Worm (Caenorhabditis elegans) whole organism, early embryonic: ENCODE data around the gene twk-24.

ENCODE experiments used
- B0310.2 ChIP-seq: sonication (generic microtip); optimal IDR thresholded peaks from 2 replicates; lab custom pipeline; 2016; ENCODE audit warnings: mild to moderate bottlenecking, missing genetic modification characterization, missing compliant biosample characterization
- F13C5.2 ChIP-seq: sonication (generic microtip); optimal IDR thresholded peaks from 2 replicates; lab custom pipeline; 2017; ENCODE audit warnings: mild to moderate bottlenecking, missing genetic modification characterization, inconsistent platforms, missing compliant biosample characterization
- aly-1 ChIP-seq: sonication (generic microtip); optimal IDR thresholded peaks from 2 replicates; lab custom pipeline; 2016; ENCODE audit warnings: missing genetic modification characterization, missing compliant biosample characterization
- ama-1 ChIP-seq: fragments of 150-350 bp; optimal IDR thresholded peaks from 2 replicates; lab custom pipeline; 2014
- ceh-13 ChIP-seq: fragments of 200-800 bp; sonication (Bioruptor generic); optimal IDR thresholded peaks from 2 replicates; lab custom pipeline; 2018; ENCODE audit warnings: mild to moderate bottlenecking, missing genetic modification characterization, missing compliant biosample characterization
- ceh-36 ChIP-seq: sonication (generic microtip); optimal IDR thresholded peaks from 2 replicates; lab custom pipeline; 2016; ENCODE audit warnings: missing genetic modification characterization, inconsistent platforms, missing compliant biosample characterization
- ets-7 ChIP-seq: sonication (generic microtip); optimal IDR thresholded peaks from 2 replicates; lab custom pipeline; 2016; ENCODE audit warnings: missing genotype, missing genetic modification characterization, missing compliant biosample characterization
- flt-1 ChIP-seq: fragments of 200-800 bp; sonication (Bioruptor generic); IDR thresholded peaks from 2 replicates; pipeline ENCODE4 v1.3.6; 2022; ENCODE audit warnings: missing genetic modification characterization, missing compliant biosample characterization
- hmbx-1 ChIP-seq: sonication (generic microtip); optimal IDR thresholded peaks from 2 replicates; lab custom pipeline; 2016; ENCODE audit warnings: mild to moderate bottlenecking, missing genetic modification characterization, missing compliant biosample characterization
- hmg-4 ChIP-seq: fragments of 200-800 bp; sonication (Bioruptor generic); optimal IDR thresholded peaks from 2 replicates; lab custom pipeline; 2018; ENCODE audit warnings: mild to moderate bottlenecking, missing genetic modification characterization, missing compliant biosample characterization
- hnd-1 ChIP-seq: sonication (generic microtip); optimal IDR thresholded peaks from 2 replicates; lab custom pipeline; 2016; ENCODE audit warnings: missing genetic modification characterization, missing compliant biosample characterization
- pes-1 ChIP-seq: fragments of 200-800 bp; sonication (Bioruptor generic); IDR thresholded peaks from 2 replicates; pipeline ENCODE4 v1.3.6; 2022; ENCODE audit warnings: missing genetic modification reagents, missing genetic modification characterization, missing compliant biosample characterization
- scrt-1 ChIP-seq: fragments of 200-800 bp; sonication (Bioruptor generic); IDR thresholded peaks from 2 replicates; pipeline ENCODE4 v1.3.6; 2022; ENCODE audit warnings: missing genetic modification characterization, missing compliant biosample characterization
- sea-1 ChIP-seq: fragments of 200-800 bp; sonication (Bioruptor generic); conservative IDR thresholded peaks from 2 replicates; pipeline ENCODE4 v1.3.6; 2022; ENCODE audit warnings: missing genetic modification characterization, missing compliant biosample characterization
- tbx-11 ChIP-seq: fragments of 200-800 bp; sonication (Bioruptor generic); IDR thresholded peaks from 2 replicates; pipeline ENCODE4 v1.3.6; 2022; ENCODE audit warnings: missing genetic modification characterization, missing compliant biosample characterization
- tbx-37 ChIP-seq: fragments of 200-800 bp; sonication (Bioruptor generic); conservative IDR thresholded peaks from 2 replicates; pipeline ENCODE4 v1.3.6; 2022; ENCODE audit warnings: missing genetic modification reagents, missing genetic modification characterization, missing compliant biosample characterization
- tra-4 ChIP-seq: sonication (generic microtip); optimal IDR thresholded peaks from 2 replicates; lab custom pipeline; 2017; ENCODE audit warnings: missing genetic modification characterization, missing compliant biosample characterization

twk-24 gene

ce11 chrV:12305677-12306076, 36.6 kb upstream of the twk-24 start:
- TF ChIP-seq B0310.2 (tag; lab: Kevin White, UChicago) (no peak), scrt-1 (no peak), ets-7 (tag; lab: Kevin White, UChicago) (no peak), pes-1 (no peak), aly-1 (tag; lab: Kevin White, UChicago) (no peak), ceh-36 (no peak), F13C5.2 (tag; lab: Kevin White, UChicago) (no peak), ama-1 (no peak), tbx-11 (GFP tag; lab: Robert Waterston, UW) (no peak)

DNA sequence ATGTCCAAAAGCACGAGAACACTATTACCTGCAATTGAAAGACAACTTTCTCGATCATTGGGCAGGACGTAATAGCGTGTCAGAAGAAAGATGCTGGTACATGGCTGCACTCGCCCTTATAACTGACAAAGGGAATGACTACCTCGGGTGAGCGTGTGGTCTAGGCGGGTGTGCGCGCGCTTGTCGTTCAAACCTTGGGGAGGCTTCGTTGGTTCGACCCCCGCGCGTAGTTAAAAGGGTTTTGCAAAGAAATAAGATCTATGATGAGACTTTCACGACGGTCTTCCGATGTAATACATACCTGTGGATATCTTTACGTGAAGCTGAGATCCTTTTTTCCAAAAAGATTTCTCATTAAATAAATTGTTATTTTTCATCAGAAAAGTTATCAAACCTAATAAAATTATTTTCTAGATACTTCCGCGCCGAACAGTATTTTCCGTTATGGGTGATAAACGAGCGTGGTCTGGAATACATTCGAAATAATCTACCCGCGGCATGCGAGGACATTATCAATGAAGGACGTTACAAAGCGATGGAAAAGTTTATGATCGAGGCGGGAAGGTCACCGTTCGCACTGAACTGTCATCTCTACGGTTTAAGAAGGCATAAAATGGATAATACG, 34.4 kb upstream of the twk-24 start:
- TF ChIP-seq flt-1 (GFP tag; lab: Robert Waterston, UW) (peak; percentile 100), pes-1 (peak; percentile 99), tra-4 (tag; lab: Kevin White, UChicago) (peak; percentile 99), ceh-13 (GFP tag; lab: Kevin White, UChicago) (peak; percentile 100), hnd-1 (tag; lab: Kevin White, UChicago) (peak; percentile 98), ama-1 (peak; percentile 87), ceh-36 (peak; percentile 98), tbx-11 (GFP tag; lab: Robert Waterston, UW) (peak; percentile 100), F13C5.2 (tag; lab: Kevin White, UChicago) (peak; percentile 100), hmbx-1 (tag; lab: Kevin White, UChicago) (peak; percentile 96), aly-1 (tag; lab: Kevin White, UChicago) (peak; percentile 100), hmg-4 (GFP tag; lab: Kevin White, UChicago) (peak; percentile 100), tbx-37 (GFP tag; lab: Robert Waterston, UW) (peak; percentile 100), B0310.2 (tag; lab: Kevin White, UChicago) (peak; percentile 100), ets-7 (tag; lab: Kevin White, UChicago) (peak; percentile 99), scrt-1 (peak; percentile 100), sea-1 (GFP tag; lab: Robert Waterston, UW) (peak; percentile 100)

DNA sequence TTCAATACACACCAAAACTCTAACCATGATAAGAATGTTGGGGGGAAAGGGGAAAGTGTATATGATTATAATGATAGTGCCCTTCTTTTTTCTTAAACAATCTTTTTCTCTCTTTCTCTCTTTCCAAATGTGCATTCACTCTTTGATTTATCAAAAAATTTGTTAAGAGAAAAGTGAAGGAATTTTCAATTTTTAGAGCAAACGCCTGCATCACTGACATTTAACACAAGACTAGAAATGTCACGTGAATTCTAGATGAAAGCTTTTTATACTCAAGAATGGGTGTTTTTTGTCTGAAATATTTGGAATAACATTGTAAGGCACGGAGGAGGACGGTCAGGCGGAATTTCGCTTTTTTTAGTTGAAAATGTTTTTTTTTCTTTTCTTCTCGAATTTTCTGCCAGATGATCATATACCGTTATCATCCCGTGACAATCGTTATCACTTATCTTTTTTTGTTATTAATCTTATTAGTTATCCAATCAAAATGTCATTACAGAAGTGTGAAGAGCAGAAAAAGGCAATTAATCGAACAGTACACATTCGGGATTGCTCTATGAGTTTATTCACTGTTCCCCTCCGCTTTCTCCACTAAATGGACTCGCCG, 33.0 kb upstream of the twk-24 start, which contains the start of the genes frm-7 and F55C5.17:
TSS of gene frm-7 (plus strand) at position 500 of the 607 bp plus-strand sequence.
TSS of gene F55C5.17 (plus strand) at position 557 of the 607 bp plus-strand sequence.
- TF ChIP-seq F13C5.2 (tag; lab: Kevin White, UChicago) (no peak), scrt-1 (no peak)

ce11 chrV:12300780-12301460, 31.8 kb upstream of the twk-24 start:
- no peak for TF ChIP-seq ceh-36
- no peak for TF ChIP-seq aly-1 (tag; lab: Kevin White, UChicago)
- no peak for TF ChIP-seq tra-4 (tag; lab: Kevin White, UChicago)
- TF ChIP-seq sea-1 (GFP tag; lab: Robert Waterston, UW): no peak
- no peak for TF ChIP-seq flt-1 (GFP tag; lab: Robert Waterston, UW)
- TF ChIP-seq hnd-1 (tag; lab: Kevin White, UChicago): no peak
- no peak for TF ChIP-seq pes-1
- no peak for TF ChIP-seq ceh-13 (GFP tag; lab: Kevin White, UChicago)
- no peak for TF ChIP-seq hmg-4 (GFP tag; lab: Kevin White, UChicago)

DNA sequence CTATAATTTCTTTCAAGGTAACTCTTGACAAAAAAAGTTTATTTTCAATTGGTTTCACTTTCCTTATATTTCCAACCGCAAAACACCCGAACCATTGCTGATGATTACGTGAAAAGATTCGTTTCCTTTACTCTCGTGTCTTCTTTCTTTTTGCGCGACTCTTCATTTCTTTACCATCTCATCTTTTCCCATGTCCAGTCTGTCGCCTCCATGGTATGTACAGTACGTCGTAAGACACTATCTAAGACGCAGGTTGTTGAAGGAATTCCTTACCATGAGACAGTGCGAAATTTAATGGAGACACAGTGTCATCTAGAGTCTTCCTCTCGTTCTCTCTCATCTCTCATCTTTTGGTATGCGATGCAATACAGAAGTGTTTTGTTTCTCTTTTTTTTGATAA, 31.0 kb upstream of the twk-24 start:
- TF ChIP-seq ama-1: no peak
- no peak for TF ChIP-seq B0310.2 (tag; lab: Kevin White, UChicago)
- no peak for TF ChIP-seq tra-4 (tag; lab: Kevin White, UChicago)
- TF ChIP-seq ceh-36: no peak
- TF ChIP-seq tbx-11 (GFP tag; lab: Robert Waterston, UW): no peak
- no peak for TF ChIP-seq sea-1 (GFP tag; lab: Robert Waterston, UW)
- no peak for TF ChIP-seq hmbx-1 (tag; lab: Kevin White, UChicago)
- TF ChIP-seq pes-1: no peak
- no peak for TF ChIP-seq hmg-4 (GFP tag; lab: Kevin White, UChicago)
- TF ChIP-seq ets-7 (tag; lab: Kevin White, UChicago): no peak
- no peak for TF ChIP-seq tbx-37 (GFP tag; lab: Robert Waterston, UW)
- TF ChIP-seq flt-1 (GFP tag; lab: Robert Waterston, UW): no peak
- TF ChIP-seq F13C5.2 (tag; lab: Kevin White, UChicago): no peak
- no peak for TF ChIP-seq aly-1 (tag; lab: Kevin White, UChicago)
- no peak for TF ChIP-seq scrt-1
- no peak for TF ChIP-seq ceh-13 (GFP tag; lab: Kevin White, UChicago)

- TF ChIP-seq ceh-36 (no peak), sea-1 (GFP tag; lab: Robert Waterston, UW) (no peak), hmg-4 (GFP tag; lab: Kevin White, UChicago) (no peak), ets-7 (tag; lab: Kevin White, UChicago) (no peak), tbx-11 (GFP tag; lab: Robert Waterston, UW) (no peak), hmbx-1 (tag; lab: Kevin White, UChicago) (no peak), F13C5.2 (tag; lab: Kevin White, UChicago) (no peak), B0310.2 (tag; lab: Kevin White, UChicago) (no peak), scrt-1 (no peak), ama-1 (no peak), pes-1 (no peak), flt-1 (GFP tag; lab: Robert Waterston, UW) (no peak), hnd-1 (tag; lab: Kevin White, UChicago) (no peak), ceh-13 (GFP tag; lab: Kevin White, UChicago) (no peak), tra-4 (tag; lab: Kevin White, UChicago) (no peak), aly-1 (tag; lab: Kevin White, UChicago) (no peak), tbx-37 (GFP tag; lab: Robert Waterston, UW) (no peak)
These were observed 30.2 kb upstream of the twk-24 start for ce11 chrV:12299244-12299766.
